2 worm cellular contexts compared by ENCODE assay signal in the genomic region with DNA sequence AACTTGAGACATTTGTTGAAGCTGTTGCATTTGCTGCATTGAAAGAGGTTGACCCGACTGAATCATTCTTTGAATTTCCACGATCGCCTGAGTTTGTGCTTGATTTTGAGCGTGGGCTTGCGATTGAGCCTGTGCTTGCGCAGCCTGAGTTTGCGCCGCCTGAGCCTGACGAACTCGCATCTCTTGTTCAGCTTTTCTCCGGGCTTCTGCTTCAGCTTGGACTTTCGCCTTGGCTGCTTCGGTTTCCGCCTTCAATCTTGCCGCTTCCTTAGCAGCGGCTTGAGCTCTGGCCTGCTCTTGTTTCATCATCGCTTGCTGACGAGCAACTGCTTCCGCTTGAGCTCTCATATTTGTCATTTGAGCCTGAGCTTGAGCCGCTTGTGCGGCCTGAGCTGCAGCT.
TF ChIP-seq lines count a peak whose summit lies in the region.

No protein-coding gene starts in this region.

TF ChIP-seq in whole organism, L4 larva, 104 proteins besides CTCF, POLR2A, EP300 and RAD21:
- peak; percentile 81 for TF ChIP-seq set-16 (GFP tag; IDR thresholded peaks at IDR 0.05; lab: Robert Waterston, UW)
- no peak for TF ChIP-seq unc-130 (GFP tag; optimal IDR thresholded peaks at IDR 0.05; lab: Kevin White, UChicago)
- no peak for TF ChIP-seq lim-7 (GFP tag; IDR thresholded peaks at IDR 0.05; lab: Robert Waterston, UW)

TF ChIP-seq in whole organism, young adult, 124 proteins besides CTCF, POLR2A, EP300 and RAD21:
- TF ChIP-seq zfh-2 (GFP tag; conservative IDR thresholded peaks at IDR 0.05; lab: Robert Waterston, UW): peak; percentile 64
- peak; percentile 65; the same call in 1 of the 2 replicates for TF ChIP-seq egrh-3 (GFP tag; IDR thresholded peaks at IDR 0.05; lab: Robert Waterston, UW)
- TF ChIP-seq tbp1 (GFP tag; optimal IDR thresholded peaks at IDR 0.05; lab: Kevin White, UChicago): no peak
